Fruit fly (Drosophila melanogaster) whole organism, embryonic: Measurements from ENCODE around the gene MESR6.

Experiments
- CG10147 ChIP-seq: fragments of 200-800 bp; sonication (Bioruptor generic); optimal IDR thresholded peaks from 2 replicates; lab custom pipeline; 2019; ENCODE audit warnings: missing biosample characterization, mild to moderate bottlenecking, missing genetic modification characterization, moderate library complexity
- CG11398 ChIP-seq: fragments of 200-800 bp; sonication (Bioruptor generic); optimal IDR thresholded peaks from 2 replicates; lab custom pipeline; 2016; ENCODE audit warnings: missing biosample characterization, missing genetic modification characterization
- CG11504 ChIP-seq: fragments of 200-800 bp; sonication (Bioruptor generic); optimal IDR thresholded peaks from 3 replicates; lab custom pipeline; 2019; ENCODE audit warnings: missing biosample characterization, mild to moderate bottlenecking, missing genetic modification characterization, moderate library complexity
- CG11696 ChIP-seq: fragments of 200-800 bp; sonication (Bioruptor generic); IDR thresholded peaks from 2 replicates; pipeline ENCODE4 v1.3.6; 2022; ENCODE audit warnings: missing biosample characterization, missing genetic modification characterization
- CG13123 ChIP-seq: fragments of 200-800 bp; sonication (Bioruptor generic); optimal IDR thresholded peaks from 2 replicates; lab custom pipeline; 2016; ENCODE audit warnings: missing biosample characterization, missing genetic modification characterization
- CG13424 ChIP-seq: fragments of 200-800 bp; sonication (Bioruptor generic); optimal IDR thresholded peaks from 2 replicates; lab custom pipeline; 2019; ENCODE audit warnings: missing biosample characterization, mild to moderate bottlenecking, missing genetic modification characterization, moderate library complexity
- CG13894 ChIP-seq: fragments of 200-800 bp; sonication (Bioruptor generic); optimal IDR thresholded peaks from 3 replicates; lab custom pipeline; 2018; ENCODE audit warnings: missing biosample characterization, mild to moderate bottlenecking, missing genetic modification characterization, moderate library complexity
- CG14441 ChIP-seq: fragments of 200-800 bp; sonication (Bioruptor generic); IDR thresholded peaks from 2 replicates; pipeline ENCODE4 v1.3.6; 2022; ENCODE audit warnings: missing biosample characterization, missing genetic modification characterization
- CG15479 ChIP-seq: fragments of 200-800 bp; sonication (Bioruptor generic); optimal IDR thresholded peaks from 3 replicates; lab custom pipeline; 2019; ENCODE audit warnings: missing biosample characterization, mild to moderate bottlenecking, missing genetic modification characterization, moderate library complexity
- CG15514 ChIP-seq: fragments of 200-800 bp; sonication (Bioruptor generic); optimal IDR thresholded peaks from 3 replicates; lab custom pipeline; 2017; ENCODE audit warnings: missing biosample characterization, missing genetic modification characterization, mild to moderate bottlenecking, moderate library complexity, missing genetic modification reagents
- CG18011 ChIP-seq: fragments of 200-800 bp; sonication (Bioruptor generic); optimal IDR thresholded peaks from 2 replicates; lab custom pipeline; 2017; ENCODE audit warnings: missing biosample characterization, missing genetic modification characterization, mild to moderate bottlenecking, moderate library complexity, missing genotype
- CG2199 ChIP-seq: fragments of 200-800 bp; sonication (Bioruptor generic); IDR thresholded peaks from 3 replicates; pipeline ENCODE4 v1.3.6; 2022; ENCODE audit warnings: missing biosample characterization, missing genetic modification characterization
- CG3847 ChIP-seq: fragments of 200-800 bp; sonication (Bioruptor generic); IDR thresholded peaks from 2 replicates; pipeline ENCODE4 v1.3.6; 2022; ENCODE audit warnings: missing biosample characterization, missing genetic modification characterization
- CG8281 ChIP-seq: fragments of 200-800 bp; sonication (Bioruptor generic); optimal IDR thresholded peaks from 2 replicates; lab custom pipeline; 2018; ENCODE audit warnings: missing biosample characterization, mild to moderate bottlenecking, missing genetic modification characterization, moderate library complexity
- CG8290 ChIP-seq, 3 experiments: fragments of 200-800 bp; sonication (Bioruptor generic); optimal IDR thresholded peaks; 2 replicates each; lab custom pipeline; 2016 to 2019; ENCODE audit warnings: missing biosample characterization in 3 of 3, missing genetic modification characterization in 3 of 3, mild to moderate bottlenecking in 2 of 3, moderate library complexity in 1 of 3
- CG9437 ChIP-seq: fragments of 200-800 bp; sonication (Bioruptor generic); optimal IDR thresholded peaks from 2 replicates; lab custom pipeline; 2018; ENCODE audit warnings: missing biosample characterization, mild to moderate bottlenecking, missing genetic modification characterization
- CG9817 ChIP-seq: fragments of 200-800 bp; sonication (Bioruptor generic); optimal IDR thresholded peaks from 2 replicates; lab custom pipeline; 2018; ENCODE audit warnings: missing biosample characterization, mild to moderate bottlenecking, missing genetic modification characterization, moderate library complexity
- Dbx ChIP-seq: fragments of 200-800 bp; sonication (Bioruptor generic); IDR thresholded peaks from 3 replicates; pipeline ENCODE4 v1.3.6; 2022; ENCODE audit warnings: missing biosample characterization, missing genetic modification characterization
- Dfd ChIP-seq, 2 experiments: fragments of >200 bp; optimal IDR thresholded peaks; 2 replicates each; lab custom pipeline; 2017; ENCODE audit warnings: missing biosample characterization in 2 of 2, missing genetic modification characterization in 2 of 2
- E2f2 ChIP-seq: fragments of 200-800 bp; sonication (Bioruptor generic); IDR thresholded peaks from 2 replicates; pipeline ENCODE4 v1.3.6; 2022; ENCODE audit warnings: missing biosample characterization, missing genetic modification characterization
- Fer3 ChIP-seq: fragments of 200-800 bp; sonication (Bioruptor generic); optimal IDR thresholded peaks from 2 replicates; lab custom pipeline; 2018; ENCODE audit warnings: missing biosample characterization, mild to moderate bottlenecking, missing genetic modification characterization, moderate library complexity
- Med ChIP-seq: fragments of 200-800 bp; sonication (Bioruptor generic); peaks from one replicate; lab custom pipeline; 2016; ENCODE audit warnings: missing biosample characterization, missing genetic modification characterization, mild to moderate bottlenecking, inconsistent platforms, moderate library complexity
- Nf-YB ChIP-seq: fragments of 200-800 bp; sonication (Bioruptor generic); optimal IDR thresholded peaks from 3 replicates; lab custom pipeline; 2019; ENCODE audit warnings: missing biosample characterization, mild to moderate bottlenecking, missing genetic modification characterization, moderate library complexity
- Pdp1 ChIP-seq, 2 experiments: fragments of 200-800 bp; sonication (Bioruptor generic); optimal IDR thresholded peaks; 3 replicates each; lab custom pipeline; 2016; ENCODE audit warnings: missing biosample characterization in 2 of 2, missing genetic modification characterization in 2 of 2, mild to moderate bottlenecking in 1 of 2, moderate library complexity in 1 of 2
- Scr ChIP-seq: fragments of 200-800 bp; sonication (Bioruptor generic); IDR thresholded peaks from 2 replicates; pipeline ENCODE4 v1.3.6; 2022; ENCODE audit warnings: missing biosample characterization, missing genetic modification characterization; ENCODE audit not compliant: partially characterized antibody
- Stat92E ChIP-seq, 3 experiments: fragments of >200 bp in 2 of 3; fragments of 200-800 bp in 1 of 3; sonication (Bioruptor generic) in 1 of 3; optimal IDR thresholded peaks; 2 replicates each; lab custom pipeline; 2017 to 2019; ENCODE audit warnings: missing biosample characterization in 3 of 3, missing genetic modification characterization in 3 of 3, mild to moderate bottlenecking in 1 of 3, moderate library complexity in 1 of 3
- abd-A ChIP-seq: fragments of 200-800 bp; sonication (Bioruptor generic); optimal IDR thresholded peaks from 3 replicates; lab custom pipeline; 2019; ENCODE audit warnings: missing biosample characterization, mild to moderate bottlenecking, missing genetic modification characterization, moderate library complexity
- bcd ChIP-seq: fragments of 200-800 bp; sonication (Bioruptor generic); optimal IDR thresholded peaks from 2 replicates; lab custom pipeline; 2017; ENCODE audit warnings: missing biosample characterization, mild to moderate bottlenecking, missing genetic modification characterization
- chinmo ChIP-seq: fragments of 200-800 bp; sonication (Bioruptor generic); IDR thresholded peaks from 4 replicates; pipeline ENCODE4 v1.3.6; 2022; ENCODE audit warnings: missing biosample characterization, missing genetic modification characterization; ENCODE audit not compliant: partially characterized antibody
- jing ChIP-seq: fragments of 200-800 bp; sonication (Bioruptor generic); optimal IDR thresholded peaks from 2 replicates; lab custom pipeline; 2018; ENCODE audit warnings: missing biosample characterization, mild to moderate bottlenecking, missing genetic modification characterization
- nerfin-1 ChIP-seq: fragments of 200-800 bp; sonication (Bioruptor generic); optimal IDR thresholded peaks from 3 replicates; lab custom pipeline; 2019; ENCODE audit warnings: missing biosample characterization, mild to moderate bottlenecking, missing genetic modification characterization, moderate library complexity
- org-1 ChIP-seq: fragments of 200-800 bp; sonication (Bioruptor generic); optimal IDR thresholded peaks from 2 replicates; lab custom pipeline; 2017; ENCODE audit warnings: missing biosample characterization, missing genetic modification characterization
- otp ChIP-seq: fragments of 200-800 bp; sonication (Bioruptor generic); IDR thresholded peaks from 3 replicates; pipeline ENCODE4, ENCODE4 v1.3.6; 2022; ENCODE audit warnings: missing biosample characterization, missing genetic modification characterization
- peb ChIP-seq: fragments of 200-800 bp; sonication (Bioruptor generic); IDR thresholded peaks from 2 replicates; pipeline ENCODE4 v1.3.6; 2022; ENCODE audit warnings: missing biosample characterization, missing genetic modification characterization
- seq ChIP-seq: fragments of 200-800 bp; sonication (Bioruptor generic); IDR thresholded peaks from 2 replicates; pipeline ENCODE4 v1.3.6; 2022; ENCODE audit warnings: missing biosample characterization, missing genetic modification characterization
- slbo ChIP-seq: fragments of 200-800 bp; sonication (Bioruptor generic); IDR thresholded peaks from 2 replicates; pipeline ENCODE4 v1.3.6; 2022; ENCODE audit warnings: missing biosample characterization, missing genetic modification characterization
- sr ChIP-seq: fragments of 200-800 bp; sonication (Bioruptor generic); IDR thresholded peaks from 3 replicates; pipeline ENCODE4 v1.3.6; 2022; ENCODE audit warnings: missing biosample characterization, missing genetic modification characterization
- sug ChIP-seq: fragments of 200-800 bp; optimal IDR thresholded peaks from 2 replicates; lab custom pipeline; 2019; ENCODE audit warnings: missing biosample characterization, mild to moderate bottlenecking, missing genetic modification characterization, moderate library complexity
- tap ChIP-seq: fragments of 200-800 bp; optimal IDR thresholded peaks from 3 replicates; lab custom pipeline; 2019; ENCODE audit warnings: missing biosample characterization, mild to moderate bottlenecking, missing genetic modification characterization, moderate library complexity
- tll ChIP-seq, 2 experiments: fragments of 200-800 bp in 1 of 2; fragments of >200 bp in 1 of 2; sonication (Bioruptor generic) in 1 of 2; optimal IDR thresholded peaks; 2 replicates each; lab custom pipeline; 2017 to 2019; ENCODE audit warnings: missing biosample characterization in 2 of 2, missing genetic modification characterization in 2 of 2, mild to moderate bottlenecking in 1 of 2, moderate library complexity in 1 of 2
- unc-4 ChIP-seq: fragments of 200-800 bp; sonication (Bioruptor generic); IDR thresholded peaks from 2 replicates; pipeline ENCODE4 v1.3.6; 2022; ENCODE audit warnings: missing biosample characterization, missing genetic modification characterization; ENCODE audit not compliant: partially characterized antibody
- wdn ChIP-seq: fragments of 200-800 bp; sonication (Bioruptor generic); IDR thresholded peaks from 2 replicates; pipeline ENCODE4 v1.3.6; 2022; ENCODE audit warnings: missing biosample characterization, missing genetic modification characterization

Gene MESR6

dm6 chr3L:19087369-19088275 is 4.8 kb upstream of the MESR6 start (continued):
- TF ChIP-seq Scr (no peak), chinmo (GFP tag; lab: Robert Waterston, UW) (no peak), bcd (GFP tag; lab: Kevin White, UChicago) (peak; percentile 17), abd-A (tag; lab: Kevin White, UChicago) (peak; percentile 86), CG11696 (no peak), E2f2 (GFP tag; lab: Robert Waterston, UW) (no peak), Nf-YB (GFP tag; lab: Kevin White, UChicago) (peak; percentile 19), CG9817 (tag; lab: Kevin White, UChicago) (peak; percentile 4), Med (GFP tag; lab: Kevin White, UChicago) (peak; percentile 81), org-1 (GFP tag; lab: Kevin White, UChicago) (no peak), slbo (GFP tag; lab: Robert Waterston, UW) (0 out of 2 replicates have a peak, but pooled peaks have one; percentile 17), CG11504 (tag; lab: Kevin White, UChicago) (peak; percentile 61), jing (no peak), sr (GFP tag; lab: Robert Waterston, UW) (peak; percentile 90), CG15479 (GFP tag; lab: Kevin White, UChicago) (no peak), CG11398 (no peak), nerfin-1 (tag; lab: Kevin White, UChicago) (no peak), CG18011 (GFP tag; lab: Kevin White, UChicago) (no peak), Fer3 (tag; lab: Kevin White, UChicago) (peak; percentile 37), CG9437 (GFP tag; lab: Kevin White, UChicago) (peak; percentile 47), CG13123 (GFP tag; lab: Kevin White, UChicago) (no peak), Dbx (GFP tag; lab: Robert Waterston, UW) (0 out of 3 replicates have a peak, but pooled peaks have one; percentile 35)

DNA sequence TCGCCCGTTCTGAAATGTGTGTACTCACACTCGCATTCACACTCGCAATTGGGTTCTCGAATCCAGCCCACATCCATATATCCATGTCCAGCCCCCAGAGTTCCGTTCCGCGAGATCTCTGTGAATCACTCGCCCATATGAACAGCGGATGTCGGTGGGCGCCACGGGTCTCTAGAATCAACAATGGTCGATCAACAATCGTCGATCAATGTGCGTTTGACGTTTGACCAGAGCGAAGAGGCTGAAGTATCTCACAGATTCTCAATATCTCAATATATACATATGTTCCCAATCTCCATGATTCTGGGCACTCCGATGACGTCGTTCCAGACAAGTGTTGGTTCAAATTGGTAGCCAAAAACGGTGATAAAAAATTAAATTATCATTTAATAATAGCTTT is 3.4 kb upstream of the MESR6 start:
- peak; percentile 58 for TF ChIP-seq CG8281 (tag; lab: Kevin White, UChicago)
- 0 out of 3 replicates have a peak, but pooled peaks have one; percentile 17 for TF ChIP-seq CG2199 (GFP tag; lab: Robert Waterston, UW)
- TF ChIP-seq Med (GFP tag; lab: Kevin White, UChicago), result peak; percentile 75
- TF ChIP-seq CG14441 (GFP tag; lab: Robert Waterston, UW), result 0 out of 2 replicates have a peak, but pooled peaks have one; percentile 7
- no peak for TF ChIP-seq CG13424 (tag; lab: Kevin White, UChicago)
- TF ChIP-seq peb, result no peak
- peak; percentile 50 for TF ChIP-seq CG13894 (tag; lab: Kevin White, UChicago)
- TF ChIP-seq, all 482 proteins: peak for 5

DNA sequence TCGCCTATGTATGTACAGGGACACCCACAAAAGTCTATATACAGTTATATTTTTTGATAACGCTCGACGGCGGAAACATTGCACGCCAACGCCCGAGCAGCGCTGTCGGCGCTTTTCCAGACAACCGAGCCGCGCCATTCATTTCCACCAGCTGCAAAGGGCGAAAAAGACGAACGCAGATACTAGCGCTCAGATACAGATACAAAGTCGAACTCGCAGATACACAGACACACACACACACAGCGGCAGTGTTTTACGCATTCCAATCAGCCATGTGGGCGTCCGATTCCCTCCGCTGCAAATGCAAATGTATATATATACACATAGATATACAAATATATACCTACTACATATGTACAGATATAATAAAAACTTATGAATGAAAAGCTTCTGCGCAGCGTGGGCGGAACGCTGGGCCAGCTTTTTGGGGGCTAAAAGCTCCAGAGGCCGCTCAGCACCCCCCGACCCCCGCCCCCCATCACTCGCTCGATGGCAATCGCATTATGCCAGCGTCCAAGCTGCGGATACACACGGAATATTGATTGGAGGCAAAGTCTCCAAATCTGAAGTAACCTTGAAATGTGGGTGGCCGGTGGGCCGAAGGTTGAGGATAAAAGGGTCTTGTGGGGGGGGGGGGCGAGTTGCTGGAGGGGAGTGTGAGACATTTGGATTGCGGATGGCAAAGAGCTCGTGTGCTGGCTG is 896 bp upstream of the MESR6 start:
- no peak for TF ChIP-seq Stat92E (GFP tag; optimal IDR thresholded peaks at IDR 0.05; lab: Kevin White, UChicago)
- TF ChIP-seq tap, result no peak
- no peak for TF ChIP-seq tll (GFP tag; optimal IDR thresholded peaks at IDR 0.05; lab: Kevin White, UChicago)
- peak in 1 of 2 experiments; percentile 17 for TF ChIP-seq Pdp1 (GFP tag; optimal IDR thresholded peaks at IDR 0.05; lab: Kevin White, UChicago)
- TF ChIP-seq CG10147 (GFP tag; lab: Kevin White, UChicago), result peak; percentile 11
- TF ChIP-seq CG3847 (GFP tag; lab: Robert Waterston, UW), result peak; percentile 24; the same call in 1 of the 2 replicates
- peak; percentile 23 for TF ChIP-seq CG15514
- peak; percentile 70; the same call in 1 of the 3 replicates for TF ChIP-seq otp (GFP tag; lab: Robert Waterston, UW)
- TF ChIP-seq sug (tag; lab: Kevin White, UChicago), result peak; percentile 52
- peak; percentile 98 for TF ChIP-seq sr (GFP tag; lab: Robert Waterston, UW)
- TF ChIP-seq seq, result peak; percentile 54; the same call in 1 of the 2 replicates
- TF ChIP-seq unc-4, result 0 out of 2 replicates have a peak, but pooled peaks have one; percentile 25
- TF ChIP-seq wdn, result 0 out of 2 replicates have a peak, but pooled peaks have one; percentile 39
- TF ChIP-seq Dfd (GFP tag; optimal IDR thresholded peaks at IDR 0.05; lab: Kevin White, UChicago), result peak in 1 of 2 experiments; percentile 18
- no peak for TF ChIP-seq CG8290 (GFP tag; optimal IDR thresholded peaks at IDR 0.05; lab: Kevin White, UChicago)
- peak in 1 of 2 experiments; percentile 58 for TF ChIP-seq CG8290 (tag; optimal IDR thresholded peaks at IDR 0.05; lab: Kevin White, UChicago)
